Worm (Caenorhabditis elegans): ENCODE measurements around the gene hsp-60.

hsp-60 gene

ce11 chrIII:1618915-1619314, 627 bp upstream of the hsp-60 start, which contains the start of gene Y22D7AL.10 (continued):
- TF ChIP-seq sdz-38 (tag; optimal IDR thresholded peaks at IDR 0.05) = no peak
- peak; percentile 51 for TF ChIP-seq B0261.1 (tag; optimal IDR thresholded peaks at IDR 0.05)
- TF ChIP-seq F23B12.7 (tag; optimal IDR thresholded peaks at IDR 0.05; ENCODE audit: insufficient read depth) = peak; percentile 91
- TF ChIP-seq C17E4.6 (GFP tag; IDR thresholded peaks at IDR 0.05) = peak; percentile 97
- TF ChIP-seq snpc-4 (GFP tag; optimal IDR thresholded peaks at IDR 0.05) = peak; percentile 73
- peak in 3 of 4 experiments; percentile 60 to 90 (median 77) for TF ChIP-seq snpc-4 (tag; optimal IDR thresholded peaks at IDR 0.05)
- peak; percentile 82 for TF ChIP-seq ztf-22 (GFP tag; optimal IDR thresholded peaks at IDR 0.05)
- TF ChIP-seq F57C9.4 (tag; optimal IDR thresholded peaks at IDR 0.05) = peak; percentile 93
- peak; percentile 24 for TF ChIP-seq ccch-3 (GFP tag; optimal IDR thresholded peaks at IDR 0.05)
- peak; percentile 90 for TF ChIP-seq egl-18 (GFP tag; IDR thresholded peaks at IDR 0.05)
- peak; percentile 92 for TF ChIP-seq ceh-100 (GFP tag; IDR thresholded peaks at IDR 0.05)
- peak; percentile 96 for TF ChIP-seq ztf-26 (tag; optimal IDR thresholded peaks at IDR 0.05)
- peak; percentile 99 for TF ChIP-seq lin-40 (tag; optimal IDR thresholded peaks at IDR 0.05)
- peak; percentile 99 for TF ChIP-seq hsf-1 (GFP tag; IDR thresholded peaks at IDR 0.05)
- no peak for TF ChIP-seq hlh-26 (GFP tag; conservative IDR thresholded peaks at IDR 0.05)
- peak; percentile 95 for TF ChIP-seq bed-2 (GFP tag; IDR thresholded peaks at IDR 0.05)
- TF ChIP-seq xnd-1 (tag; optimal IDR thresholded peaks at IDR 0.05) = peak; percentile 93
- TF ChIP-seq nhr-80 (tag; optimal IDR thresholded peaks at IDR 0.05) = peak; percentile 85
- peak; percentile 97 for TF ChIP-seq ZK185.1 (tag; optimal IDR thresholded peaks at IDR 0.05; ENCODE audit: poor library complexity, severe bottlenecking)
- peak; percentile 94 for TF ChIP-seq F52B5.7 (tag; optimal IDR thresholded peaks at IDR 0.05)
- TF ChIP-seq rec-8 (tag; optimal IDR thresholded peaks at IDR 0.05) = peak; percentile 74 to 85
- TF ChIP-seq mxl-1 (tag; optimal IDR thresholded peaks at IDR 0.05) = no peak
- peak; percentile 69 for TF ChIP-seq fkh-3 (tag; optimal IDR thresholded peaks at IDR 0.05)
- peak; percentile 97 for TF ChIP-seq lir-1 (GFP tag; conservative IDR thresholded peaks at IDR 0.05)
- peak; percentile 91 for TF ChIP-seq B0019.2 (GFP tag; conservative IDR thresholded peaks at IDR 0.05)
- peak; percentile 97 for TF ChIP-seq atf-7 (tag; optimal IDR thresholded peaks at IDR 0.05)
- peak; percentile 96 for TF ChIP-seq somi-1 (GFP tag; optimal IDR thresholded peaks at IDR 0.05)
- TF ChIP-seq zim-3 (tag; optimal IDR thresholded peaks at IDR 0.05) = peak; percentile 93
- TF ChIP-seq dox-1 (GFP tag; IDR thresholded peaks at IDR 0.05) = peak; percentile 99
- TF ChIP-seq chd-7 (tag; optimal IDR thresholded peaks at IDR 0.05) = peak; percentile 98
- peak; percentile 94 for TF ChIP-seq cebp-2 (GFP tag; IDR thresholded peaks at IDR 0.05)
- peak; percentile 56 for TF ChIP-seq mes-4 (tag; optimal IDR thresholded peaks at IDR 0.05)
- peak; percentile 92 for TF ChIP-seq lsl-1 (GFP tag; optimal IDR thresholded peaks at IDR 0.05)
- peak; percentile 99 for TF ChIP-seq D2030.7 (GFP tag; IDR thresholded peaks at IDR 0.05)
- TF ChIP-seq ztf-25 (GFP tag; IDR thresholded peaks at IDR 0.05) = 0 out of 2 replicates have a peak, but pooled peaks have one; percentile 73
- peak; percentile 100 for TF ChIP-seq B0336.3 (GFP tag; IDR thresholded peaks at IDR 0.05)
- peak; percentile 86 for TF ChIP-seq attf-3 (GFP tag; conservative IDR thresholded peaks at IDR 0.05)
- TF ChIP-seq unc-62 (GFP tag; optimal IDR thresholded peaks at IDR 0.05) = no peak
- peak; percentile 100 for TF ChIP-seq nfyb-1 (GFP tag; IDR thresholded peaks at IDR 0.05)
- peak; percentile 97 for TF ChIP-seq rcor-1 (GFP tag; IDR thresholded peaks at IDR 0.05)
- TF ChIP-seq nhr-27 (tag; optimal IDR thresholded peaks at IDR 0.05) = peak; percentile 90
- TF ChIP-seq nhr-179 (tag; optimal IDR thresholded peaks at IDR 0.05) = no peak
- 0 out of 2 replicates have a peak, but pooled peaks have one; percentile 70 for TF ChIP-seq nhr-120 (GFP tag; IDR thresholded peaks at IDR 0.05)
- TF ChIP-seq ztf-6 (GFP tag; IDR thresholded peaks at IDR 0.05) = 0 out of 2 replicates have a peak, but pooled peaks have one; percentile 46
- peak; percentile 80 for TF ChIP-seq tbp1 (GFP tag; optimal IDR thresholded peaks at IDR 0.05)
- TF ChIP-seq ztf-28 (GFP tag; IDR thresholded peaks at IDR 0.05) = peak; percentile 93
- TF ChIP-seq cebp-1 (GFP tag; IDR thresholded peaks at IDR 0.05) = peak; percentile 77
- peak; percentile 96 for TF ChIP-seq cebp-1 (tag; optimal IDR thresholded peaks at IDR 0.05)
- peak; percentile 90 for TF ChIP-seq snpc-1.3 (tag; optimal IDR thresholded peaks at IDR 0.05; ENCODE audit: insufficient read depth)

Data from whole organism, young adult.